Fruit fly (Drosophila melanogaster) whole organism, pupa: ENCODE results near the gene betaCOP.

Experiments used
- CG13204 ChIP-seq: fragments of 200-800 bp; sonication (Bioruptor generic); optimal IDR thresholded peaks from 2 replicates; lab custom pipeline; 2018; ENCODE audit warnings: missing biosample characterization, mild to moderate bottlenecking, missing genetic modification characterization, moderate library complexity
- CG8159 ChIP-seq: fragments of 200-800 bp; sonication (Bioruptor generic); optimal IDR thresholded peaks from 3 replicates; lab custom pipeline; 2018; ENCODE audit warnings: missing biosample characterization, mild to moderate bottlenecking, missing genetic modification characterization, moderate library complexity
- CG8301 ChIP-seq: fragments of 200-800 bp; sonication (Bioruptor generic); optimal IDR thresholded peaks from 2 replicates; lab custom pipeline; 2018; ENCODE audit warnings: missing biosample characterization, mild to moderate bottlenecking, missing genetic modification characterization
- Pif1A ChIP-seq: fragments of 200-800 bp; sonication (Bioruptor generic); optimal IDR thresholded peaks from 3 replicates; lab custom pipeline; 2016; ENCODE audit warnings: missing biosample characterization, missing genetic modification characterization

DNA sequence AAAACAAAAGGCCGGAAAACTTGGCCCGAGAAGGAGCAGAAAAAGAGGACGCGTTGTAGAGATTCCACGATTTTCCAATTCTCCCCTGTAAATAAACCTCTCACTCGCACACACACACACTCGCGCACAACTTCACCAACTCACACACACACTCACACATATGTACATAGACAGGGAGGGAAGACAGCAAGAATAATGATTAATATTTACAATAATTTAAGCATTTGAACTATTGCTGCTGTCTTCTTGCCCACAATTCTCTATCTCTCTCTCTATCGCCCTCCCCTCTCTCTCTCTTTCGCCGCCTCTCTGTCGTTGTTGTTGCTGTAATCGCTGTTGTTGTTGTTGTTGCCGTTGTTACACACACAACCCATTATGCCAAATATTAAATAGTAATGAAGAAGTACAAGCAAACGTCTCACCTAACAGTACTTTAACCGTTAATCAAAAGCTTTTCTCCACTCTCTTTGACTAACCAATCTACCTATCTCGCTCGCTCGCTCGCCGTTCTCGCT lies 10.6 kb downstream of the betaCOP start:
- no peak for TF ChIP-seq CG13204 (GFP tag; lab: Kevin White, UChicago)
- TF ChIP-seq Pif1A (GFP tag; lab: Kevin White, UChicago): no peak
- TF ChIP-seq CG8159: no peak
- no peak for TF ChIP-seq CG8301
